Worm (Caenorhabditis elegans) whole organism, L4 larva: Measurements from ENCODE around the gene npp-8.

ENCODE experiments used
- D1046.2 ChIP-seq: fragments of 200-800 bp; sonication (Bioruptor generic); IDR thresholded peaks from 2 replicates; pipeline ENCODE4 v1.3.6; 2022; ENCODE audit warnings: missing genetic modification characterization, missing compliant biosample characterization
- F26F4.8 ChIP-seq: fragments of 200-800 bp; sonication (Bioruptor generic); conservative IDR thresholded peaks from 2 replicates; pipeline ENCODE4 v1.3.6; 2022; ENCODE audit warnings: missing genetic modification characterization, missing compliant biosample characterization
- F37D6.2 ChIP-seq: sonication (generic microtip); optimal IDR thresholded peaks from 2 replicates; lab custom pipeline; 2016; ENCODE audit warnings: mild to moderate bottlenecking, missing genetic modification characterization, missing compliant biosample characterization
- F44E2.7 ChIP-seq: fragments of 200-800 bp; sonication (Bioruptor generic); IDR thresholded peaks from 2 replicates; pipeline ENCODE4 v2.1.2; 2022; ENCODE audit warnings: missing genetic modification characterization, missing compliant biosample characterization
- Y105C5A.15 ChIP-seq: fragments of 200-800 bp; sonication (Bioruptor generic); IDR thresholded peaks from 2 replicates; pipeline ENCODE4 v1.3.6; 2022; ENCODE audit warnings: missing genetic modification characterization, missing compliant biosample characterization
- Y48G9A.11 ChIP-seq: fragments of 200-800 bp; sonication (Bioruptor generic); IDR thresholded peaks from 2 replicates; pipeline ENCODE4 v1.3.6; 2022; ENCODE audit warnings: missing genetic modification reagents, missing genetic modification characterization, missing compliant biosample characterization
- ZK337.2 ChIP-seq: fragments of 200-800 bp; sonication (Bioruptor generic); IDR thresholded peaks from 2 replicates; pipeline ENCODE4 v1.3.6; 2022; ENCODE audit warnings: missing genetic modification reagents, missing genetic modification characterization, missing compliant biosample characterization
- ZK546.5 ChIP-seq, 2 experiments: sonication (generic microtip); optimal IDR thresholded peaks; 2 replicates each; lab custom pipeline; 2017; ENCODE audit warnings: missing biosample characterization in 2 of 2, missing genetic modification characterization in 2 of 2
- aha-1 ChIP-seq: fragments of 150-350 bp; peaks from one replicate; lab custom pipeline; 2014; ENCODE audit warnings: missing biosample characterization, missing genetic modification characterization
- aly-2 ChIP-seq: sonication (generic microtip); optimal IDR thresholded peaks from 2 replicates; lab custom pipeline; 2018; ENCODE audit warnings: missing biosample characterization, missing genetic modification characterization
- ceh-20 ChIP-seq: fragments of 200-800 bp; sonication (Bioruptor generic); IDR thresholded peaks from 2 replicates; pipeline ENCODE4 v1.3.6; 2022; ENCODE audit warnings: missing genetic modification reagents, missing genetic modification characterization, missing compliant biosample characterization
- ceh-28 ChIP-seq: fragments of 150-350 bp; optimal IDR thresholded peaks from 2 replicates; lab custom pipeline; 2014; ENCODE audit warnings: missing biosample characterization, missing genetic modification reagents, missing genetic modification characterization
- ces-1 ChIP-seq: fragments of 150-350 bp; sonication (generic microtip); optimal IDR thresholded peaks from 4 replicates; lab custom pipeline; 2014; ENCODE audit warnings: missing biosample characterization, missing genetic modification reagents, missing genetic modification characterization
- daf-16 ChIP-seq, 3 experiments: sonication (generic microtip); optimal IDR thresholded peaks; 2 replicates each; lab custom pipeline; 2016 to 2017; ENCODE audit warnings: missing genetic modification characterization in 3 of 3, missing genetic modification reagents in 3 of 3, mild to moderate bottlenecking in 2 of 3, missing compliant biosample characterization in 2 of 3, missing biosample characterization in 1 of 3, moderate library complexity in 1 of 3
- daf-8 ChIP-seq: fragments of 200-800 bp; sonication (Bioruptor generic); IDR thresholded peaks from 2 replicates; pipeline ENCODE4 v1.3.6; 2022; ENCODE audit warnings: missing genetic modification characterization, missing compliant biosample characterization
- dmd-8 ChIP-seq: fragments of 200-800 bp; sonication (Bioruptor generic); IDR thresholded peaks from 2 replicates; pipeline ENCODE4 v1.3.6; 2022; ENCODE audit warnings: missing genetic modification characterization, missing compliant biosample characterization
- dmd-9 ChIP-seq: fragments of 200-800 bp; sonication (Bioruptor generic); IDR thresholded peaks from 2 replicates; pipeline ENCODE4 v1.3.6; 2022; ENCODE audit warnings: missing genetic modification reagents, missing genetic modification characterization, missing compliant biosample characterization
- dpl-1 ChIP-seq: fragments of 150-350 bp; optimal IDR thresholded peaks from 2 replicates; lab custom pipeline; 2014; ENCODE audit warnings: missing biosample characterization, missing genetic modification reagents, missing genetic modification characterization
- dve-1 ChIP-seq: sonication (generic microtip); optimal IDR thresholded peaks from 2 replicates; lab custom pipeline; 2017; ENCODE audit warnings: antibody characterized with exemption, mild to moderate bottlenecking, missing genetic modification characterization, missing compliant biosample characterization; ENCODE audit not compliant: insufficient read depth
- gei-8 ChIP-seq: fragments of 200-800 bp; sonication (Bioruptor generic); optimal IDR thresholded peaks from 2 replicates; lab custom pipeline; 2018; ENCODE audit warnings: mild to moderate bottlenecking, missing genetic modification characterization, missing compliant biosample characterization
- hif-1 ChIP-seq, 2 experiments: sonication (generic microtip); optimal IDR thresholded peaks; 2 replicates each; lab custom pipeline; 2016 to 2017; ENCODE audit warnings: missing compliant biosample characterization in 2 of 2, missing genetic modification characterization in 2 of 2, missing genetic modification reagents in 2 of 2, missing genotype in 2 of 2, mild to moderate bottlenecking in 1 of 2
- lin-1 ChIP-seq: fragments of 200-800 bp; sonication (Bioruptor generic); IDR thresholded peaks from 2 replicates; pipeline ENCODE4 v1.3.6; 2022; ENCODE audit warnings: missing genetic modification reagents, missing genetic modification characterization, missing compliant biosample characterization
- lin-15B ChIP-seq: fragments of 150-350 bp; sonication (generic microtip); optimal IDR thresholded peaks from 3 replicates; lab custom pipeline; 2014; ENCODE audit warnings: missing biosample characterization, missing genetic modification characterization
- lsy-2 ChIP-seq, 2 experiments: fragments of 150-350 bp in 1 of 2; sonication (generic microtip) in 1 of 2; optimal IDR thresholded peaks; 2 replicates each; lab custom pipeline; 2014 to 2017; ENCODE audit warnings: missing biosample characterization in 2 of 2, missing genetic modification characterization in 2 of 2
- mdt-29 ChIP-seq: fragments of 200-800 bp; sonication (Bioruptor generic); IDR thresholded peaks from 2 replicates; pipeline ENCODE4 v1.3.6; 2022; ENCODE audit warnings: missing genetic modification reagents, missing genetic modification characterization, missing compliant biosample characterization
- mxl-3 ChIP-seq: fragments of 200-800 bp; sonication (Bioruptor generic); optimal IDR thresholded peaks from 2 replicates; lab custom pipeline; 2018; ENCODE audit warnings: mild to moderate bottlenecking, missing genetic modification characterization, missing compliant biosample characterization
- nhr-42 ChIP-seq: fragments of 200-800 bp; sonication (Bioruptor generic); IDR thresholded peaks from 2 replicates; pipeline ENCODE4 v1.3.6; 2022; ENCODE audit warnings: missing genetic modification characterization, missing compliant biosample characterization
- nhr-48 ChIP-seq: sonication (generic microtip); optimal IDR thresholded peaks from 2 replicates; lab custom pipeline; 2016; ENCODE audit warnings: mild to moderate bottlenecking, missing genetic modification characterization, missing compliant biosample characterization
- nhr-6 ChIP-seq: fragments of 150-350 bp; optimal IDR thresholded peaks from 2 replicates; lab custom pipeline; 2014; ENCODE audit warnings: missing biosample characterization, missing genetic modification characterization
- saeg-2 ChIP-seq: fragments of 200-800 bp; sonication (Bioruptor generic); IDR thresholded peaks from 2 replicates; pipeline ENCODE4 v1.3.6; 2022; ENCODE audit warnings: missing genetic modification reagents, missing genetic modification characterization, missing compliant biosample characterization
- sdz-12 ChIP-seq: fragments of 200-800 bp; sonication (Bioruptor generic); optimal IDR thresholded peaks from 2 replicates; lab custom pipeline; 2018; ENCODE audit warnings: mild to moderate bottlenecking, missing genetic modification characterization, missing compliant biosample characterization
- skn-1 ChIP-seq: fragments of 150-350 bp; optimal IDR thresholded peaks from 2 replicates; lab custom pipeline; 2014; ENCODE audit warnings: missing biosample characterization, missing genetic modification characterization
- snpc-1.2 ChIP-seq: fragments of 200-800 bp; sonication (Bioruptor generic); IDR thresholded peaks from 2 replicates; pipeline ENCODE4 v1.3.6; 2022; ENCODE audit warnings: missing genetic modification reagents, missing genetic modification characterization, missing compliant biosample characterization
- snpc-4 ChIP-seq: fragments of 150-350 bp; optimal IDR thresholded peaks from 2 replicates; lab custom pipeline; 2014; ENCODE audit warnings: missing biosample characterization, missing genetic modification characterization
- spr-3 ChIP-seq: fragments of 200-800 bp; sonication (Bioruptor generic); optimal IDR thresholded peaks from 2 replicates; lab custom pipeline; 2018; ENCODE audit warnings: mild to moderate bottlenecking, missing genetic modification characterization, missing compliant biosample characterization
- tag-97 ChIP-seq: fragments of 200-800 bp; sonication (Bioruptor generic); IDR thresholded peaks from 2 replicates; pipeline ENCODE4 v1.3.6; 2022; ENCODE audit warnings: missing genetic modification characterization, missing compliant biosample characterization
- unc-62 ChIP-seq, 3 experiments: fragments of 150-350 bp in 1 of 3; sonication (generic microtip); optimal IDR thresholded peaks in 2 of 3; peaks in 1 of 3; 1 replicate in 1 of 3; 2 replicates in 2 of 3; lab custom pipeline; 2014 to 2017; ENCODE audit warnings: missing biosample characterization in 3 of 3, missing genetic modification characterization in 3 of 3, missing genetic modification reagents in 3 of 3, missing genotype in 1 of 3
- zip-11 ChIP-seq: fragments of 200-800 bp; sonication (Bioruptor generic); IDR thresholded peaks from 2 replicates; pipeline ENCODE4 v1.3.6; 2022; ENCODE audit warnings: missing genetic modification characterization, missing compliant biosample characterization
- zip-2 ChIP-seq: fragments of 150-350 bp; optimal IDR thresholded peaks from 2 replicates; lab custom pipeline; 2014; ENCODE audit warnings: missing biosample characterization, missing genetic modification characterization
- ztf-11 ChIP-seq: fragments of 150-350 bp; optimal IDR thresholded peaks from 2 replicates; lab custom pipeline; 2014; ENCODE audit warnings: missing biosample characterization, missing genetic modification characterization

The npp-8 gene

ce11 chrIV:1601357-1601756 is 5.7 kb upstream of the npp-8 start, which contains the start of gene set-23:
Gene set-23 (plus strand): TSS chrIV:1601657.
- no peak for TF ChIP-seq nhr-42 (GFP tag; lab: Robert Waterston, UW)
- TF ChIP-seq zip-11 (GFP tag; lab: Robert Waterston, UW) = no peak
- no peak for TF ChIP-seq ZK546.5 (tag; optimal IDR thresholded peaks at IDR 0.05; lab: Kevin White, UChicago)
- TF ChIP-seq lin-15B (tag; lab: Kevin White, UChicago) = no peak
- TF ChIP-seq mxl-3 = no peak
- TF ChIP-seq hif-1 (tag; optimal IDR thresholded peaks at IDR 0.05; lab: Kevin White, UChicago) = no peak
- TF ChIP-seq dmd-9 = no peak
- no peak for TF ChIP-seq lsy-2 (tag; optimal IDR thresholded peaks at IDR 0.05; lab: Kevin White, UChicago)
- no peak for TF ChIP-seq zip-2 (tag; lab: Kevin White, UChicago)
- no peak for TF ChIP-seq sdz-12 (GFP tag; lab: Kevin White, UChicago)
- no peak for TF ChIP-seq dve-1
- no peak for TF ChIP-seq ceh-28 (tag; lab: Kevin White, UChicago)
- no peak for TF ChIP-seq D1046.2
- no peak for TF ChIP-seq mdt-29 (GFP tag; lab: Robert Waterston, UW)
- TF ChIP-seq ZK337.2 (GFP tag; lab: Robert Waterston, UW) = no peak
- TF ChIP-seq gei-8 (GFP tag; lab: Kevin White, UChicago) = no peak

- no peak for TF ChIP-seq ztf-11
- peak; percentile 59 for TF ChIP-seq aha-1
These were observed 5.2 kb upstream of the npp-8 start for ce11 chrIV:1600784-1601183.

ce11 chrIV:1597018-1597417 is 1.4 kb upstream of the npp-8 start, which contains the start of gene ced-2:
Gene ced-2 (plus strand): TSS chrIV:1597318.
- TF ChIP-seq snpc-4 (no peak), snpc-1.2 (no peak), Y105C5A.15 (GFP tag; lab: Robert Waterston, UW) (no peak), daf-8 (no peak), saeg-2 (GFP tag; lab: Robert Waterston, UW) (no peak), skn-1 (tag; lab: Kevin White, UChicago) (no peak), F26F4.8 (no peak), ceh-20 (no peak), daf-16 (GFP tag; optimal IDR thresholded peaks at IDR 0.05; lab: Kevin White, UChicago) (no peak), daf-16 (tag; optimal IDR thresholded peaks at IDR 0.05; lab: Kevin White, UChicago) (no peak), nhr-6 (no peak), unc-62 (GFP tag; optimal IDR thresholded peaks at IDR 0.05 in 1 of 2; lab: Kevin White, UChicago) (no peak), unc-62 (tag; optimal IDR thresholded peaks at IDR 0.05; lab: Kevin White, UChicago) (no peak), F37D6.2 (tag; lab: Kevin White, UChicago) (no peak), nhr-48 (tag; lab: Kevin White, UChicago) (no peak), F44E2.7 (GFP tag; lab: Robert Waterston, UW) (no peak), spr-3 (GFP tag; lab: Kevin White, UChicago) (no peak), tag-97 (GFP tag; lab: Robert Waterston, UW) (no peak)

ce11 chrIV:1576731-1577130 is 18.9 kb downstream of the npp-8 start, which contains the start of gene Y41D4B.14:
Gene Y41D4B.14 (plus strand): TSS chrIV:1577031.
- no peak for TF ChIP-seq ces-1 (GFP tag; lab: Kevin White, UChicago)
- peak; percentile 0 for TF ChIP-seq aha-1

ce11 chrIV:1567577-1567976 is 28.0 kb downstream of the npp-8 start:
- TF ChIP-seq lin-1 (GFP tag; lab: Robert Waterston, UW) = no peak
- TF ChIP-seq Y48G9A.11 (GFP tag; lab: Robert Waterston, UW) = 0 out of 2 replicates have a peak, but pooled peaks have one; percentile 6
- TF ChIP-seq aha-1 = peak; percentile 83
- no peak for TF ChIP-seq zip-11 (GFP tag; lab: Robert Waterston, UW)
- no peak for TF ChIP-seq nhr-6
- TF ChIP-seq dpl-1 = no peak
- TF ChIP-seq dmd-8 = no peak
- TF ChIP-seq aly-2 (tag; lab: Kevin White, UChicago) = no peak
